Fruit fly (Drosophila melanogaster): ENCODE measurements around the gene Tpr2.

Gene Tpr2

DNA sequence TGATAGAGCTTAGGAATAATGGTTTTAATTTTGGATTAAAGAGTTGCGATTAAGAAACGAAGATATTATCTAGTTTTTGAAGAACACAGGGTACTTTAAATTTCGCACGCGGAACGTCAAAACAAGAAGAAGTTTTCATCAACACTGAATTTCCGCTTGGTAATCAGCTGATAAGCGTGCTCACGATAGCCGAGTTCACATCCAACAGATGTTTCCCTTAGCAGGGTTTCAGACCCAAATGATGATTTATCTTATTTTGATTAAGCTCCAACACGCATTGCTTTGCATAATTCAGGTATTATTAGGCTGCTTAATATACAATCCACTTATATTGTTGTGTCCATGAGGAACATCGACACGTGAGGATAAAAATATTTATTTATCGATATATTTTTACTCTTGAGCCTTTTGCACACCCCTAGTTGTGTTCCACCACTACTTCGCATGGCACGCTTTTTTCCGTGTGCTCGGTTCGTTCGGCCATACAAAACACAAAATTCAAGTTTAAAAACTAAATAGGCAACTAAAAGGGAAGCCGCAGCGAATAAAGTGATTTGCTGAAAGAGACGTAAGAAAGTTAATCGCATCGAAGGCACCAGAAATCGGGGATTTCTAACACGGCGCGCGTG is at the start of gene Tpr2:
Gene Tpr2, plus strand, starts transcription at position 418 of the 629 bp plus-strand sequence.
- TF ChIP-seq CTCF (optimal IDR thresholded peaks at IDR 0.05) (peak; percentile 42 to 43), CG8478 (optimal IDR thresholded peaks at IDR 0.05) (no peak)

DNA sequence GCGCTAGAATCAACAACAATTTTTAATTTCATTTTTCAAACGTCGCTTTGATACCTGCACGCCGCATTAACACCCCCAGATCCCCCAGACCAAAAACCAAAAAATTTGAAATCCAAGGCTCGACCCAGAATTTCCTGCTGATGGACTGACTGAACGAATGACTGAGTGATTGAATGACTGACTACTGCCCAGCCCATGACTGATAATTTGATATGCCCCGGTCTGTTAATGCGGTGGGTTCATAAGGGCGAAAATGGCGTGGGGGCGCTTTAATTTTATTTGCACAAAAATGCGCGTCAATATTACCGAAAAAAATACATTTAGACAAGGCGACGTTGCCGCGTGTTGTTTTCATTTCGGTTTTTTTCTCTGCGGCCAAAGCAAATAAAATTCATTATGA is 48.7 kb upstream of the Tpr2 start:
- TF ChIP-seq CG8478 (optimal IDR thresholded peaks at IDR 0.05) (no peak), CTCF (optimal IDR thresholded peaks at IDR 0.05) (no peak)

DNA sequence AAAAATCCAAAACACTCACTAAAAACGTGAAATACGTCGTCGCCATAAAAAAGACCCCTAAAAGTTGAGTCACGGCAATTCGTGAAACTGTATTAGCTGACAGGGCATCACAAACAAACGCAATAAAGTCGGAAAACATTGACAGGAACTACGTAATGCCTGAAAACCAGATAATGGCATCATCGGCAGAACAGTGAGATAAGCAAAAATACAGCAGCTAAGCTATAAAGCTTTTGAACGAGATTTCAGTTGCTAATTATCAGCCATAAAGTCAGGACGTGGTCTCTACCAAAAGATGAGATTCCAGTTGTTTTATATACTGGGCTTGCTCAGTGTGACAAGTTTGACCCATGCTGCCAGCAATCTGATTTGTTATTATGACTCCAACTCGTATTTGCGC is 46.3 kb upstream of the Tpr2 start, which contains the start of gene Idgf1:
Gene Idgf1, plus strand, starts transcription at position 245 of the 400 bp plus-strand sequence.
- TF ChIP-seq CTCF (optimal IDR thresholded peaks at IDR 0.05) (no peak), CG8478 (optimal IDR thresholded peaks at IDR 0.05) (no peak)

DNA sequence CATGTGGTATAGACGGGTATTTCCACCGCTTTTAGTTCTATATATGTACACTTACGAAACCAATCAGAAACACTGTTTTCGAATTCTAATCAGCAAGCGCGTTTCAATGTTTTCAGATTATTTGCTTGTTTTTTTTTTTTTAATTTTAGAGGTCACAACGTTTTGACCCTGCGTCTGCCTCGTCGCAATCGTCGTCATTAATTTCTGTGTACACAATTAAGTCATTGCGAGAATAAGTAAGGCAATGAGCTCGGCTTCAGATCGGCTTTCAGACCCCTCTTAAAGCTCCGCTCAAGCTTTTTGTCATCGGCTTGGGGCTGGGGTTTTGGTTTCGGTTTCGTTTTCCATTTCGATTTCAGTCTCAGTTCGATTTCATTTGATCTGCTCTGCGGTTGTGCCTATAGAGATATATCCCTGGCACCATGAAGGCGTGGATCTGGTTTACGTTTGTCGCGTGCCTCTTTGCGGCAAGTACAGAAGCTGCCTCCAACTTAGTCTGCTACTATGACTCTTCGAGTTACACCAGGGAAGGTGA is 44.3 kb upstream of the Tpr2 start, which contains the start of gene Idgf2:
Gene Idgf2, plus strand, starts transcription at position 356 of the 535 bp plus-strand sequence.
- TF ChIP-seq CTCF (optimal IDR thresholded peaks at IDR 0.05) = no peak
- TF ChIP-seq CG8478 (optimal IDR thresholded peaks at IDR 0.05) = no peak

DNA sequence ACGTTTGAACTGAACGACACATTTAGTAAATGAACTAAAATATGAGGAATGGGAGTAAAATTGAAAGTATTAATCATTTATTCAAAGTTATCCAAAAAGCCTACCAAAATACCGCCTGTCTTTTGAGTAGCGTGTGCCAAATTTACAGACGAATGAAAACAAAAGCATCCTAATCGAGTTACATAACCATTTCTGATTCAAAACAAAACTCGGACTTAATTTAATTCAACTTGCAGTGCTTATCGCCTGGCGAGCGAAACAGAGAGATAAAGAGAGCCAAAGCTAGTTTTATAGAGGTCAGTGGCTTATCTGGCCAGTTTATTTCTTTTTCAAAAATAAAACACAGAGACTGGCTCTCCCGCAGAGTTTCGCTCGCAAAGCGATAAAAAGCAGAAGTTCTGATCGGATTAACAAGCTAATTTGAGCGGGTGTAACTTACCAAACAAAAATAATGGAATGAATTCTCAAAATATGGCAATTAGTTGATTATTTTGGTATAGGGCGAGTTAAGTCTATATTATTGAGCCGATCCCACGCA is 43.4 kb upstream of the Tpr2 start:
- TF ChIP-seq CTCF (optimal IDR thresholded peaks at IDR 0.05) = no peak
- no peak for TF ChIP-seq CG8478 (optimal IDR thresholded peaks at IDR 0.05)

DNA sequence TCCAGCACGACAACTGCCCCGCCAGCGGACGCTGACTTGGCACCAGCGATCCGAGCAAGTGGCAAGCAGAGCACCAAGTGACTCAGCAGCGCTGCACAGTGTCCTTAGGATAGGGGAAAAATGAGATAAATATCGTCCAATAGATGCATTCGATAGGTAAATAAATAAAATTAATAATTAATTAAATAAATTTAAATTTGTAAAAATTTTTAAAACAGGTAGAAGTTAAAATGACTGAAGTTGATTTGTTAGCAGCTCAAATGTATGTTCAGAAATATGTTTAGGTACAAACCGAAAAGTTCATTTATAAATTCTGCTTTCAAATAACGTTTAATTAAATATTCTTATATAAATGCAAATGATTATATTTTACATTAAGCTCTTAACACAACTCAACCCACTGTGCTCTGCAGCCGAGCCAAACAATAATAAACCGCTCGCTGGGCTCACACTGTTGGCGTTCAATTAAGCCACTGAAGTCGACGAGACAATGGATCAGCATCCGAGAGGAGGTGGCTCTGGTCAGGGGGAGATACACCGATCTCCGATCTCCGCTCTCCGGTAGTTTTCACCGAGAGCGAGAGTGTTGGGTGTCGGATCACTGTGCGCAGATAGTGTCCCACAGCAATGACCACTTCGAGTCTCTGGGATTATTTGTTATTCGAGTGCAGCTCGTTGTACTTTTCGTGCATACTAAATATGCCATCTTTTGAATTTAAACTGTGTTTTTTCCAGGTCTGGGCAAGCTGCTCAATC is 42.7 kb upstream of the Tpr2 start, which contains the start of gene CG5888:
Gene CG5888, minus strand, starts transcription at position 19 of the 756 bp plus-strand sequence.
- TF ChIP-seq CTCF (optimal IDR thresholded peaks at IDR 0.05) (no peak), CG8478 (optimal IDR thresholded peaks at IDR 0.05) (no peak)

DNA sequence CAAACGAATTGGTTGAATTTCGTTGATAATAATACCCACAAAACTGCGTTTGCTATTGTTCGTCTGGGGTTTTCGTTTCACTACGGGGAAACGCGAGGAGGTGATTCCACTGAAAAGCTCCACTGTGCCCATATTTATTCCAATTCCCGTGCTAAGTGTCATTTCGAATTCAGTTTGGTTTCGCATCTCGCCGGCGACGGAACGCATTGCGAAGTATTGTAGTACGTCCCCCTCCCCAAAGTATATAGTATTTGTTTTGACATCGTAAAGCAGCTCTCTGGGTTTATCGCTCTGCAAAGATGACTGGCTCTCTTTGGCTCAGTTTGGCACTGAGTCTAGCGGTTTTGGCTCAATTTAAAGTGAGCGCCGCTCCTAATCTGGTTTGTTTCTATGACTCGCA is 40.4 kb upstream of the Tpr2 start, which contains the start of gene Idgf3:
Gene Idgf3, plus strand, starts transcription at position 17 of the 400 bp plus-strand sequence.
- TF ChIP-seq CTCF (optimal IDR thresholded peaks at IDR 0.05) (no peak), CG8478 (optimal IDR thresholded peaks at IDR 0.05) (no peak)

DNA sequence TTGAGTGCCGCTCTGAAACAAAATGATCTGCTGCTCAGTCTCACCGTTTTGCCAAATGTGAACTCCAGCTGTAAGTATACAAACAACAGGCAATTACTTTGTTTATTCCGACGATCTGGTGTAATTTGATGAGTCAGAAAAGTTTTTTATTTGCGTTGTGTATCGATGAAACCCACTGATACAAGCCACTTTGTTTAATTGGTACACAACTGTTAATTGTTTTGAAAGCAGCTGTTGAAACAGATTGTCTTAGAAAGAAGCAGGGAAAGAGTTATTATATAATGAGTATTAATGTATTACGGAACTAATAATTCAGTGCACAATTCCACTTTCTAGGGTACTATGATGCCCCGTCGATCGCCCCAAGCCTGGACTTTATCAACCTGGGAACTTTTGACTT is 39.5 kb upstream of the Tpr2 start:
- TF ChIP-seq CTCF (optimal IDR thresholded peaks at IDR 0.05) (no peak), CG8478 (optimal IDR thresholded peaks at IDR 0.05) (no peak)

DNA sequence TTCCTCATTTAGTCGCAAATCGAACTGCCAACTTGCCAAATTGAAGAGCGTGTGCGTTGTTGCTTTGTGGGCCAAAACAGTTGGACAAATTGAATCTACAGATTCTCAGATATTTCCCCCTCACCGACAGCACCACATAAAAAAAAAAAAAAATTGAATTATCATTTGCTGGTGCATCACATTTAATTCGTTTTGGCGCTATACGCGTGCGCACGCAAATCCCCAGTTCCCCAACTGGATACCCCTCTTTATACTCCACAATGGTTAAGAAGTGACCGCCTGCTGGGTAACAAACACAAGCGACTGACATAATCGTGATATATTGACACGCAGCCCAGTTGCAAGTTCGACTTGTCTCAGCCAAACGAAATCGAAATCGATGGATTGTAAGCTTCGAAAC is 33.0 kb upstream of the Tpr2 start:
- TF ChIP-seq CTCF (optimal IDR thresholded peaks at IDR 0.05) (no peak), CG8478 (optimal IDR thresholded peaks at IDR 0.05) (no peak)

DNA sequence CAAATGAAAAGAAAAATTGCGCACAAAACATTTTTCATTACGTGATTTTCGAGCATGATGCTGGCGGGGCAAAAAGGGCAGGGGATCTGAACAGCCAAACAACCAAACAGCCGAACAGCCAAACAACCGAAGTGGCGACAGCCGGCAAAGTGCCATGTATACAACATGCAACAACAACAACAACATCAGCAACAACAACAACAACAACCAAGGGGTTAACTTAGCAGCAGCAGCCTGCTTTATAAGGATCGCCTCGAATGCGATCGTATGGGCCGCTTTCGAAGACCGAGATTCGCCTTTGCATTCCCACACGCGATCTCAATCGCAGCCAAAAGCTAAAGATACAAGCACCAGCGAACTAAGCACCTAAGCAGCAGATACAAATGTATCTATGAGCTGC is 27.7 kb upstream of the Tpr2 start:
- TF ChIP-seq CG8478 (optimal IDR thresholded peaks at IDR 0.05) = no peak

DNA sequence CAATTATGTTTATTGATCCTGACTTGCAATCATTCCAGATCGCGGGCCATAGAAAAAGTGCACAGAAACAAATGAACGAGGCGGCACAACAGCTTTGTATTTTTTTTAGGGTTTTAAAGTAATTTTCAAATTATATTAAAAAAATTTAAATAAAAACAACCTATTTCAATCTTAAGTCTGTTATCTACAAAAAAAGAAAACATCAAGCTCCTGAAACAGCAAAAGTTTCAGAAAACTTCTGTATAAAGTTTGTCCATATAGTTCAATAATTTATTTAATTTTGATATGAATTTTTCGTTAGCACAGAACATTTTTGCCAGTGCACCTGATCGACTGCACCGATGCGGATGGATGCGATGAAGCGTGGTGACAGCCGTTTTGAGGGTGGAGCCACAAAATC is 21.6 kb upstream of the Tpr2 start:
- TF ChIP-seq CTCF (optimal IDR thresholded peaks at IDR 0.05) (no peak), CG8478 (optimal IDR thresholded peaks at IDR 0.05) (no peak)

DNA sequence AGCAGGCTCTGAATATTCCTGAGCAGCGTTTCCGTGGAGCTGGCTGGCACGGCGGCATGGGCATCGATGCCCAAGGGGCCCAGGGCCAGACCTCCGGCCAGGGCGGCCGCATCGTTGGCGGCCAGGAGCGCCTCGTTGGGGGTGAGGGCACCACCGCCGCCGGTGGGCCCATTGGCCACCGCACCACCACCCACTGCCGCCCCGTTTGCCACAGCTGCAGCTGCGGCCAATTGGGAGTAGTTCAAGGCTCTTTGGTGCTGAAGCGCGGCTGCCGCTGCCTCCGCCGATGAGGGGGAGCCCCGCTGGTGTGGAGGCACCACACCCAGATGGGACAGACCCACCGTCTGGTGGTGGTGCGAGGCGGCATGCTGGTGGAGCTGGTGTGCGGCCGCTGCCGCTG is 19.2 kb upstream of the Tpr2 start:
- no peak for TF ChIP-seq CG8478 (optimal IDR thresholded peaks at IDR 0.05)
- TF ChIP-seq CTCF (optimal IDR thresholded peaks at IDR 0.05) = no peak

DNA sequence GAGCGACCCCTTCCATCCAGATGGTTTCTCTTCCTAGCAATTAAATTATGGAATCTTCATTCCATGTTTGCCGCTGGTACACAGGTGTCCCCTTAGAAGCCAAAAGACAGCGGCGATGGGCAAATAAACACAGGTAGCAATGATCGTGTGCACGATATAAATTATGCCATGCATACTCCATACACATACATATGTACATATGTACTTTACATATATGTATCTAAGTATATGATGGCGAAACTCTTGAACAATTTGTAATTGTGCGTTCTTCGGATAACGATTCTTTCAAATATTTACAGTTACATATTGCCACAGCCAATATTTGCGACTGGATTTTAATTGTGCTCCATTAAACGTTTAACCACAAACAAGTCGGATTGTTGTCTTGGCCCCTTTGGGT is 14.8 kb upstream of the Tpr2 start:
- TF ChIP-seq CTCF (optimal IDR thresholded peaks at IDR 0.05) (no peak), CG8478 (optimal IDR thresholded peaks at IDR 0.05) (no peak)

DNA sequence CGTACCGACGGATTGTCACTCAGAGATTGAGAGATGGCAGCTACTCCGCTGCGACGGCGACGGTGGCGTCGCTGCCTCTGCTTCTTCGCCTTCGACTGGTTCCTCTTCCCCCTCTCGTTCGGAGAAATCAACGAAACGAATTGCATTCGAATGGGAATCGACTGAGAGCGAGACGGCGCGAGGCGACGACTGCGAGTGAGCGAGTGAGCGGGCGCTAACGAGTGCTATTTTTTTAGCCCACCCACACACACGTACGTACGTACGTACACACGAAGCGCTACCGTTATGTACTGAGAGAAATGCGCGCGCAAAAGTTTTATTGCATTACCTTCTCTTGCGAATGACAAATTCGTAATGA is 5.7 kb upstream of the Tpr2 start, which contains the start of gene dac:
Gene dac, minus strand, starts transcription at position 356 of the 358 bp plus-strand sequence.
- TF ChIP-seq CG8478 (optimal IDR thresholded peaks at IDR 0.05) = no peak
- no peak for TF ChIP-seq CTCF (optimal IDR thresholded peaks at IDR 0.05)

DNA sequence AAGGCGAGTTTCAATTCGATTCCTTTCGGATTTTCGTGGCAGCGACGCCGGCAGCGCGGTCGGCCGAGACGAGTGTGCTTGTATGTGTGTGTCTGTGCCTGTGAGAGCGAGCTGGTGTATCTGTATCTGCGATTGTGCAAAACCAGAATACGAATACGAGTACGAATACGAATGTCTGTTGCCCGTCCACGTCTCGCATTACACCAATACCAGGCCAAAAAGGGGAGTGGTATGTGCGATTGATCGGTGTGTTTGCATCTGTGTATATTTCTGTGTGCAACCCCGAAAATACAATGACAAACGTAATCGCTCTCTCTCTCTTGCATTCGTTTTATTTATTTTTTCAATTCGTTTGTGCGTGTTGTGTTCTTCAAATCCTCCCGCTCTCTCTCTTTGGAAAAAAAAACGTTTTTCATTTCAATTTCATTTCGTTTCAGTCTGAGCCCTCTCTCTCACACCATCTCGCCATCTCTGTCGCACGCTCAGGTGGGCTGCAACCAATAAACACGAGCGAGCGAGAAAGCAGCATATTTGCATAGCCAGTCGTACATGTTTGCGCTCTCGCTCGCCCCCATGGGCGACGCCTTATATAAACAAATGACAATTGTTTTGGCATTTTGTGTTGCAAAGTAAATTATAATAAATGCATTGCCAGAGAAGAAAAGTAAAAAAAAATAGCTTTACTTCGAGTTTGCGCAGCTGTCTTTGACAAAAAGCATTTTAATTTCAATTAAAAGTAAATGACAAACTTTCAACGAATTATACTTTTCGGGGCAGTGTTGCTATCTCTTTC is 5.1 kb upstream of the Tpr2 start:
- peak in 1 of 2 experiments; percentile 33 for TF ChIP-seq CTCF (optimal IDR thresholded peaks at IDR 0.05)
- peak; percentile 61 for TF ChIP-seq CG8478 (optimal IDR thresholded peaks at IDR 0.05)
